Fruit fly (Drosophila melanogaster) Kc167 (cell line): Measurements from ENCODE around the gene CG34112.

ENCODE experiments used
- Myc ChIP-seq: fragments of >200 bp; optimal IDR thresholded peaks from 2 replicates; lab custom pipeline; 2017; ENCODE audit warnings: missing external identifiers
- Sin3A ChIP-seq: fragments of >200 bp; optimal IDR thresholded peaks from 2 replicates; lab custom pipeline; 2018; ENCODE audit warnings: missing external identifiers
- h ChIP-seq: fragments of >200 bp; optimal IDR thresholded peaks from 3 replicates; lab custom pipeline; 2018; ENCODE audit warnings: missing external identifiers
- insv ChIP-seq: fragments of >200 bp; optimal IDR thresholded peaks from 3 replicates; lab custom pipeline; 2018; ENCODE audit warnings: missing external identifiers
- psq ChIP-seq: fragments of >200 bp; optimal IDR thresholded peaks from 2 replicates; lab custom pipeline; 2017; ENCODE audit warnings: missing external identifiers
- ttk ChIP-seq: sonication (Bioruptor generic); optimal IDR thresholded peaks from 2 replicates; lab custom pipeline; 2017; ENCODE audit warnings: missing external identifiers

The CG34112 gene

DNA sequence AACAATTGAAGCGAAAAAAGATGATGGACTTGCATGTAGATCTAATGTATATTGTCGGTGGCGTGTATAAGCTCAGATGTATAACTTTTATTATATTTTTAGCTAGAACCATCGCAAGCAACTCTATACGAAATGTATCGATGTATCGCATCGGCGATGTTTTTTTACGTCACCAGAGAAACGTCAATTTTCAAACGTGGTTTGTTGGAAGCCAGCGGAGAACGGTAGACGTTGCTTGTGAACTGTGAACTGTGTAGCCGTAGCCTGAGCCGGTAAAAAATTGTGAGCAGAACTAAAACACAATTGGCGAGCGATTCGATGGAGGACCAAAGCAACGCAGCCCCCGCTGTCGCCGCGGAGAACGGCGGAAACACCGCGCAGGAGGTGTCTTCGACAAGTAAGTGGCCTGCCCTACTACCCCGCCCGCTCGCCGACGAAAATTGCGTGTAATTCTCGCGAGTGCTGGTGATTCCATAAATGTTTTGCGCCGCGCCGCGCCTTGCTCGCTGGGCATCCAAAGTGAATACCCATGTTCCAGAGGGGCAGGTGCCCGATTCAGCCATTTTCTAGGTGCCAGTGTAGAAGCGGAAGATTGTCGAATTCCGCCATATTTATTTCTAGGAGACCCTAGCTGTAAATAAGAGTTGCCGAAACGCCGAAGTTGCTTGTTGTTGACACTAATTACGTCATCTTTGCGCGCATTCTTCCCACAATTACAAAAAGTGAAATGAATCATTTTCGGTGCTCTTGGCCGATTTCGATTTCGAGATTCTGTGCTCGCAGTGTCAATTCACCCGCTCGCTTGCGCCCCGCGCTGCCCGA, 9.0 kb upstream of the CG34112 start, which contains the start of gene lost:
Gene lost (plus strand): TSS at position 193 of the 822 bp plus-strand sequence.
- TF ChIP-seq ttk, result no peak
- no peak for TF ChIP-seq h
- TF ChIP-seq Myc (lab: Kevin White, UChicago), result no peak
- TF ChIP-seq insv (lab: Kevin White, UChicago), result no peak

DNA sequence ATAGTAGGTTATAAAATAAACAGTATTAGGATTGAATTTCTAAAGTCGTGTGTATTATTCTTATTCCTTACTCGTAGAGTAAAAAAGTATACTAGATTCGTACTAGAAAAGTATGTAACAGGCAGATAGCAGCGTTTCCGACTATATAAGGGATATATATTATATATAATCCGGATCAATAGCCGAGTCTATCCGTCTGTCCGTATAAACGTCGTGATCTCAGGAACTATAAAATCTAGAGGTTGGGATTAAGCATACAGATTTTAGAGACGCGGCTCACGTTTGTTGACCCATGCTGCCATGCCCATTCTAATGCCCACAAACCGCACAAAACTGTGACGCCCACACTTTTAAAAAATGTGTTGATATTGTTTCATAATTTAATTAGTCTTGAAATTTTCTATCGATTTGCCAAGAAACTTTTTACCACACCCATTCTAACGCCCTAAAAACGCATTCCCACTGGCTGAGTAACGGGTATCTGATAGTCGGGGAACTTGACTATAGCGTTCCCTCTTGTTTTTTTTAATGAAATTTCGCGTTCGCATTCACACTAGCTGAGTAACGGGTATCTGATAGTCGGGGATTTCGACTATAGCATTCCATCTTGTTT, 8.0 kb upstream of the CG34112 start, which contains the start of gene CG9853:
Gene CG9853 (minus strand): TSS at position 51 of the 613 bp plus-strand sequence.
- no peak for TF ChIP-seq h
- TF ChIP-seq Myc (lab: Kevin White, UChicago), result no peak
- no peak for TF ChIP-seq ttk
- no peak for TF ChIP-seq insv (lab: Kevin White, UChicago)
- no peak for TF ChIP-seq psq (lab: Kevin White, UChicago)
- TF ChIP-seq Sin3A (lab: Kevin White, UChicago), result no peak

DNA sequence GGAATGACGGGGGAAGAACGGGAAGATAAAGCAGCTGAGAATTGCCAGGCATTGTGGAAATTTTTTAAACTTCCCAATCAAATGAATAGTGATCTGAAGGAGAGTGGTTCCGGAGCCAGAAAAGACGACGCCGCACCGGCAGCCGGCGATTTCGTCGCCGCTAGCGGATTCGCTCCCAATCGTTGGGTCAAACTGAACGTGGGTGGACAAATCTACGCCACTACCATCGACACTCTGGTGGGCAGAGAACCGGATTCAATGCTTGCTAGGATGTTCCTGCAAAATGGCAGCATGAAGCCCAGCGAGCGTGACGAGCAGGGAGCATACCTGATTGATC, 6.4 kb upstream of the CG34112 start, which contains the start of gene CG14647:
Gene CG14647 (plus strand): TSS at position 14 of the 337 bp plus-strand sequence.
- TF ChIP-seq ttk, result no peak
- TF ChIP-seq h, result no peak
- TF ChIP-seq Sin3A (lab: Kevin White, UChicago), result no peak
- no peak for TF ChIP-seq insv (lab: Kevin White, UChicago)
- no peak for TF ChIP-seq psq (lab: Kevin White, UChicago)
- no peak for TF ChIP-seq Myc (lab: Kevin White, UChicago)

DNA sequence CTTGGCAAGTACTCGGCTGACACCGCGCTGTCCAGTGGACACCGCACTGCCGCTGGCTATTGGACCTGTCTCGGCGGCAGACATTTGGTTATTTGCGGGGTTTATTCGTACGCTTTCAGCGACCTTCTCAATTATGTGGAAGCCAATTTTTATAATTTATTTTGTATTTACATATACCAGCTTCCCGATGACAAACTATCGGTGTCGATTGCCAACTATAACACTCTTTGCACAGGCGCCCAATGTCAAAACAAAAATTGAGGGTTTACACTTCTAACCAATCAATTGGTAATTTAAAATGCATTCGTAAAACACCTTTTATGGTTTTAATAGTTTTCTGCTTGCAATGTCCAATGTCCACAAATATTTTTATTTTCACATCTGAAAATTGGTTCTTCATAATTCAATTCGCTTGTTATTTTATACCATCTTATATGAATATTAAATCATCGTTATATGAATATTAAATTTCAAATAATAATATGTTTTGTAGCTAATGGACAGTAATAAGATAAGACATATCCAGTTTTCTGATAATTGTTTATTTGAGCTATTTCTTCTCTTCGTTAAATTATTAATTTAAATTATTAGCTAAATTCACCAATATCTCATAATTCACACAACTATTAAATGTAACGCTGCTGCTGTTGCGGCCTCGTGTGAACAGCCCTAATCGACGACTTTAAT, 5.9 kb upstream of the CG34112 start:
- TF ChIP-seq h (no peak), insv (lab: Kevin White, UChicago) (no peak), Myc (lab: Kevin White, UChicago) (no peak), Sin3A (lab: Kevin White, UChicago) (no peak), ttk (no peak), psq (lab: Kevin White, UChicago) (no peak)

DNA sequence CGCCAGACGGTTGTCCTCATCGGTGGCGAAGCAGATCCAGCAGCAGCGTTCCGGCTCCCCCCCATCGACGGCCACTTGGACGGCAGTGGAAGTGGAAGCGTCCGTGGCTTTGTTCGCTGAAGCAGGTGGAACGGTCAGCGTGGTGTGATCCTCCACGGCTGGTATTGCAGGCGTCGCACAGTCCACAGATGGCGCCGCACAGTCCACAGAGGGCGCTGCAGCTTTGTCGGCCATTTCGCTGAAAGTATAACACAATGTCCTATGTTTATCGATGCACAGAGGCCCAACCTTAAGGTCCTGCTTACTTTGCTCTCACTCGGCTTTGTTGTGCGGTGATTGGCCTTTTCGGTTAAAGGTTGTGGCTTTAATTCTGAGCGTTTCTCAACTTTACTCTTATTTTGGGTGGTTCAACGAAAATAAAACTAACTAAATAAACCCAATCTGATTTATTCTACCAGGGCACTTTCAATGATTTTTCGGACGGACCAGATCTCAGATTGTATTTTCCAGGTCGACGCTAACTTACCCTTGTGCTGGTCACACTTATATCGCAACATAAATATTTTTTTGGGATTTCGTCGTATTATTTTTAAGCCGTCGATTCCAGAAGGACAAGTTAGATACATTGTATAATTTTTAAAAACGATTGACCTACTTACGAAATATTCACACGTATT, 3.5 kb upstream of the CG34112 start, which contains the start of gene CG9855:
Gene CG9855 (minus strand): TSS at position 473 of the 677 bp plus-strand sequence.
- no peak for TF ChIP-seq psq (lab: Kevin White, UChicago)
- no peak for TF ChIP-seq ttk
- TF ChIP-seq insv (lab: Kevin White, UChicago), result no peak
- TF ChIP-seq h, result no peak
- no peak for TF ChIP-seq Sin3A (lab: Kevin White, UChicago)
- no peak for TF ChIP-seq Myc (lab: Kevin White, UChicago)

DNA sequence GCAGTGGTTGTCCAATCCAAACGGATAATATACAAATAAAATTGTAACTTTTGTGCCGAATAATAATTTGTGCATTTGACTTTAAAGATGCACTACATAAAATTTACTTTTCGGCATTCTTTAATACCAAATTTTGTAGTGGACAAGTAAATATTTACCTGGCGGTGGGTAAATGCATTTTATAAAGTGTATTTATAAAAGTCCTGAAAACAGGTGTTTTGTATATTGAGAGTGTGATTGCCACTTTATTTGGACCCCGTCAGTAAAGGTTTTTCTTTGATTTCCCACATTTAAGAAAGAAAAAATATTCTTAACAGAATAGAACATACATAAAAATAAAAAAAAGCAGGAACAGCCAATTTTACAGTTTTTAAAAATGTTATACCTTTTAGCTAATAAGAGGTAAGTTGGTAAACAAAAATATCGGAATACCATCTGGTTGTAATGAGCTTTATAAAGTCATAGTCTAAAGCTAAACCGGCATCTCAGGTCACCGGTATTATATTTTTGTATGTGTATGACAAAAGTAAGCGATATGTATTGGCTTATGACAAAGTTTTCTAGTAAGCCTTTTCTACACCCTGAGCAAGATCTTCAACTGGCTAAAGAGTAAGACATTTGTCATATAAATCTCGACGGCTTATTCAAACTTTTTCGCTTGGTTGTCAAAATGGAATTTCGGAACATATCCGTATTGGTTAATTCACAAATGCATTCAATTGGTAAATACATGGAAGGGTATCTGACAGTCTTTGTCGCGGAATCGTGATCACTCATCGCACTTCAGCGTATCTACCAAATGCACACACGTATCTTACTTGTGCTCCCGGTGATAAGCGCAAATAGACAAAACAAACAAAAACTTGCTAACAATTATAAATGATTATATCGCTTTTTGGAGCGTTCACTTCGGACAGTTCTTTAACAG, 859 bp upstream of the CG34112 start:
- TF ChIP-seq h (no peak), psq (lab: Kevin White, UChicago) (no peak)

DNA sequence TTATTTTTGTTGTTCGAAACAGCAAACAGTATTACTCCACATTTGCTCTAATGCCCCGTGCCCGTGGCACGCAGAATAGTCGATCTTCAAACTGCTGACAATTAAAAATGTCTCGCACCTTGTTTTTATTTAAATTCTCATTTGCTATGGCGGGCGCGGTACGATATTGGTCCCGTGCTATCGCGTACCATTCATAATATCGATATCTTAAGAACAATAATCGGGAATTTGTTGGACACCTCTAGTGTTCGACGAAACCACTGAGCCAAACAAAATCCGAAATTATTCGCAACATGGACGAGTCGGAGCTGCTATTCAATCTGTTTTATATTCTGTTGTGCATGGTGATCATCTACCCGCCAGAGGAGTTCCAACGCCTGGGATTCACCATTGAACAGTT, 3.9 kb downstream of the CG34112 start, which contains the start of gene CG14646:
Gene CG14646 (plus strand): TSS at position 234 of the 400 bp plus-strand sequence.
- TF ChIP-seq ttk (no peak), psq (lab: Kevin White, UChicago) (no peak), insv (lab: Kevin White, UChicago) (no peak), Sin3A (lab: Kevin White, UChicago) (no peak), Myc (lab: Kevin White, UChicago) (no peak), h (no peak)

DNA sequence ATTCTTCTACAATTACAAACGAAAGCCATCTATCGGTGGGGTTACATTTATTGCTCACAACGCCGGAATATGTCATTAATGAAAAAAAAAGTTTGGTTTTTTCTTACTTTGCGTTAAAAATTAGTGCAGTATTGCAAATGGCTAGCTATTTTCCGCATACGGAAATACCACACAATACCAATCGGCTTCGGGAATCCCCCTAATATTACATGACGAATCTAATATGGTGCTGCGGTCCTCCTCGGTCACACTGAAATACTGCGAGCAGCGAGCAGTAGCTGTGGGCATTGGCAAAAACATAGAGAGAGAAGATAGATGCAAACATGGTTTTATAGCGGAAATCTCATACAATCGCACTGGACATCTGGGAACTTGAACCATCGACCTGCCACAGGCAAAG, 6.6 kb downstream of the CG34112 start, which contains the start of gene tub:
Gene tub (plus strand): TSS at position 253 of the 400 bp plus-strand sequence.
- no peak for TF ChIP-seq Myc (lab: Kevin White, UChicago)
- no peak for TF ChIP-seq h
- TF ChIP-seq ttk, result no peak
- no peak for TF ChIP-seq psq (lab: Kevin White, UChicago)
- no peak for TF ChIP-seq Sin3A (lab: Kevin White, UChicago)
- no peak for TF ChIP-seq insv (lab: Kevin White, UChicago)

- TF ChIP-seq ttk, result no peak
- TF ChIP-seq psq (lab: Kevin White, UChicago), result no peak
- TF ChIP-seq h, result no peak
Measured at dm6 chr3R:4382165-4382564, 11.9 kb downstream of the CG34112 start.

DNA sequence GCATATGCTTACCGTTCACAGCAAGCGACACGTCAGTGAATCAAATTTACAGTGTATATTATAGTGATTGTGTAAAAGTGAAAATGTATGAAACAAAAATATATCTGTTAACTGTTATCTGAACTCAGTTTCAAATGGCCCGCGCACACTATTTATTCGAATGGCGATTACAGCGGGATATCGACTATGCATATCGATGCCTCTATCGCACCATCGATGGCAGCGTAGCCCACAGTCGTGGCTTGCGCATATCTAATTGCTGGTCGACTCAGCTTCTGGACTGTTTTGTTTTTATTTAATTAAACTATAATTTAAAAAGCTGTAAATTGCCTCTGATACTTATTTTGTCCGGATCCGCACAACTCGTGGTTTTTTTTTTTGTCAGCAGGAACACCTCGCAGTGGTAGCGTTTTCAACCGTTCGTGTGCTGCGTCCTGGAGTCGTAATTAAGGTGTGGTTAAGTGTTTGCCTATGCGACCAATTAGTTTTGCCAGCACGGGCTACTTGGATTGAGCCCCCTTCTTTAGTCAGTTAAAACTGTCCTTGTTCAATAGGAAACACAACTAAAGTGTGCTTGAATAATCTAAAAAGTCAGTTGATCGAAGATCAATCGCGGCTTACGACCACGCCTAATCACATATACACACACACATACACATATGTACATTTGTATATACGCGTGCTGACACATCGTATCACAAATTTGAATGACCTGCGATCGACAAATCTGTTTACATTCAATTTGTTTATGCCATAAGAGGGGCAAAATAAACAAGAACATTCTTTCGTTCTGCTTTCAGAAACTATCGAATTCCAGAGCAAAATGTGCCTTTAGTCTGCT, 12.8 kb downstream of the CG34112 start, which contains the start of gene Cont:
Gene Cont (plus strand): TSS at position 228 of the 841 bp plus-strand sequence.
- TF ChIP-seq ttk (no peak), insv (lab: Kevin White, UChicago) (no peak), h (no peak), Sin3A (lab: Kevin White, UChicago) (no peak), Myc (lab: Kevin White, UChicago) (no peak)
